Fruit fly (Drosophila melanogaster) whole organism, embryonic: ENCODE measurements around the gene Jhbp14.
A peak's percentile ranks its signal among the peaks of the same experiment; 100 is the strongest.

Source experiments
- B-H1 ChIP-seq: fragments of 200-800 bp; sonication (Bioruptor generic); IDR thresholded peaks from 3 replicates; pipeline ENCODE4 v1.3.6; 2022; ENCODE audit warnings: missing biosample characterization, missing genetic modification characterization
- CG10274 ChIP-seq: fragments of 200-800 bp; sonication (Bioruptor generic); optimal IDR thresholded peaks from 3 replicates; lab custom pipeline; 2017; ENCODE audit warnings: missing biosample characterization, mild to moderate bottlenecking, missing genetic modification characterization
- CG10366 ChIP-seq: fragments of 200-800 bp; sonication (Bioruptor generic); IDR thresholded peaks from 2 replicates; pipeline ENCODE4 v1.3.6; 2022; ENCODE audit warnings: missing biosample characterization, missing genetic modification characterization
- CG10431 ChIP-seq: fragments of 200-800 bp; sonication (Bioruptor generic); optimal IDR thresholded peaks from 3 replicates; lab custom pipeline; 2018; ENCODE audit warnings: missing biosample characterization, mild to moderate bottlenecking, missing genetic modification characterization
- CG11504 ChIP-seq: fragments of 200-800 bp; sonication (Bioruptor generic); optimal IDR thresholded peaks from 3 replicates; lab custom pipeline; 2019; ENCODE audit warnings: missing biosample characterization, mild to moderate bottlenecking, missing genetic modification characterization, moderate library complexity
- CG12104 ChIP-seq: fragments of 200-800 bp; sonication (Bioruptor generic); optimal IDR thresholded peaks from 3 replicates; lab custom pipeline; 2016; ENCODE audit warnings: missing biosample characterization, missing genetic modification characterization
- CG12236 ChIP-seq: fragments of 200-800 bp; sonication (Bioruptor generic); optimal IDR thresholded peaks from 2 replicates; lab custom pipeline; 2016; ENCODE audit warnings: missing biosample characterization, missing genetic modification characterization
- CG13287 ChIP-seq: fragments of 200-800 bp; sonication (Bioruptor generic); IDR thresholded peaks from 2 replicates; pipeline ENCODE4 v1.3.6; 2022; ENCODE audit warnings: missing biosample characterization, missing genetic modification characterization; ENCODE audit not compliant: partially characterized antibody
- CG14667 ChIP-seq: fragments of 200-800 bp; sonication (Bioruptor generic); IDR thresholded peaks from 2 replicates; pipeline ENCODE4 v1.3.6; 2022; ENCODE audit warnings: missing biosample characterization, missing genetic modification characterization
- CG14965 ChIP-seq: fragments of 200-800 bp; sonication (Bioruptor generic); optimal IDR thresholded peaks from 2 replicates; lab custom pipeline; 2016; ENCODE audit warnings: missing biosample characterization, missing genetic modification characterization, borderline replicate concordance
- CG15514 ChIP-seq: fragments of 200-800 bp; sonication (Bioruptor generic); optimal IDR thresholded peaks from 3 replicates; lab custom pipeline; 2017; ENCODE audit warnings: missing biosample characterization, missing genetic modification characterization, mild to moderate bottlenecking, moderate library complexity, missing genetic modification reagents
- CG18262 ChIP-seq: fragments of 200-800 bp; optimal IDR thresholded peaks from 3 replicates; lab custom pipeline; 2019; ENCODE audit warnings: missing biosample characterization, mild to moderate bottlenecking, missing genetic modification characterization, moderate library complexity
- CG2202 ChIP-seq: fragments of 200-800 bp; sonication (Bioruptor generic); optimal IDR thresholded peaks from 2 replicates; lab custom pipeline; 2018; ENCODE audit warnings: missing biosample characterization, mild to moderate bottlenecking, missing genetic modification characterization
- CG32532 ChIP-seq: fragments of 200-800 bp; sonication (Bioruptor generic); IDR thresholded peaks from 2 replicates; pipeline ENCODE4 v1.3.6; 2022; ENCODE audit warnings: missing biosample characterization, missing genetic modification characterization
- CG3281 ChIP-seq: fragments of 200-800 bp; sonication (Bioruptor generic); optimal IDR thresholded peaks from 3 replicates; lab custom pipeline; 2017; ENCODE audit warnings: missing biosample characterization, mild to moderate bottlenecking, missing genetic modification characterization
- CG4360 ChIP-seq: fragments of 200-800 bp; sonication (Bioruptor generic); IDR thresholded peaks from 2 replicates; pipeline ENCODE4 v1.3.6; 2022; ENCODE audit warnings: missing biosample characterization, missing genetic modification characterization
- CG9727 ChIP-seq: fragments of 200-800 bp; sonication (Bioruptor generic); optimal IDR thresholded peaks from 3 replicates; lab custom pipeline; 2017; ENCODE audit warnings: missing biosample characterization, mild to moderate bottlenecking, missing genetic modification characterization
- CTCF ChIP-seq: fragments of 200-800 bp; sonication (Bioruptor generic); optimal IDR thresholded peaks from 2 replicates; lab custom pipeline; 2017; ENCODE audit warnings: missing biosample characterization, mild to moderate bottlenecking, missing genetic modification characterization, moderate library complexity
- Dref ChIP-seq: fragments of 200-800 bp; sonication (Bioruptor generic); IDR thresholded peaks from 2 replicates; pipeline ENCODE4 v1.3.6; 2022; ENCODE audit warnings: missing biosample characterization, missing genetic modification characterization
- E2f1 ChIP-seq: fragments of 200-800 bp; sonication (Bioruptor generic); IDR thresholded peaks from 2 replicates; pipeline ENCODE4 v1.3.6; 2022; ENCODE audit warnings: missing biosample characterization, missing genetic modification characterization
- HLH3B ChIP-seq: fragments of 200-800 bp; sonication (Bioruptor generic); IDR thresholded peaks from 2 replicates; pipeline ENCODE4 v1.3.6; 2022; ENCODE audit warnings: missing biosample characterization, missing genetic modification characterization
- Hr78 ChIP-seq, 2 experiments: fragments of 200-800 bp in 1 of 2; fragments of >200 bp in 1 of 2; sonication (Bioruptor generic) in 1 of 2; optimal IDR thresholded peaks; 2 replicates each; lab custom pipeline; 2017 to 2019; ENCODE audit warnings: missing biosample characterization in 2 of 2, missing genetic modification characterization in 2 of 2, mild to moderate bottlenecking in 1 of 2, moderate library complexity in 1 of 2
- MTF-1 ChIP-seq: fragments of 200-800 bp; sonication (Bioruptor generic); optimal IDR thresholded peaks from 2 replicates; lab custom pipeline; 2018; ENCODE audit warnings: missing biosample characterization, mild to moderate bottlenecking, missing genetic modification characterization, borderline replicate concordance
- Mad ChIP-seq: fragments of 200-800 bp; sonication (Bioruptor generic); optimal IDR thresholded peaks from 2 replicates; lab custom pipeline; 2016; ENCODE audit warnings: missing biosample characterization, missing genetic modification characterization
- NC2α ChIP-seq: fragments of 200-800 bp; sonication (Bioruptor generic); optimal IDR thresholded peaks from 2 replicates; lab custom pipeline; 2016; ENCODE audit warnings: missing biosample characterization, missing genetic modification characterization
- Nf-YA ChIP-seq: fragments of 200-800 bp; sonication (Bioruptor generic); IDR thresholded peaks from 2 replicates; pipeline ENCODE4 v1.3.6; 2022; ENCODE audit warnings: missing biosample characterization, missing genetic modification characterization
- Pdp1 ChIP-seq, 2 experiments: fragments of 200-800 bp; sonication (Bioruptor generic); optimal IDR thresholded peaks; 3 replicates each; lab custom pipeline; 2016; ENCODE audit warnings: missing biosample characterization in 2 of 2, missing genetic modification characterization in 2 of 2, mild to moderate bottlenecking in 1 of 2, moderate library complexity in 1 of 2
- Ravus ChIP-seq: fragments of 200-800 bp; sonication (Bioruptor generic); IDR thresholded peaks from 2 replicates; pipeline ENCODE4 v1.3.6; 2022; ENCODE audit warnings: missing biosample characterization, missing genetic modification characterization
- Stat92E ChIP-seq, 3 experiments: fragments of >200 bp in 2 of 3; fragments of 200-800 bp in 1 of 3; sonication (Bioruptor generic) in 1 of 3; optimal IDR thresholded peaks; 2 replicates each; lab custom pipeline; 2017 to 2019; ENCODE audit warnings: missing biosample characterization in 3 of 3, missing genetic modification characterization in 3 of 3, mild to moderate bottlenecking in 1 of 3, moderate library complexity in 1 of 3
- abd-A ChIP-seq: fragments of 200-800 bp; sonication (Bioruptor generic); optimal IDR thresholded peaks from 3 replicates; lab custom pipeline; 2019; ENCODE audit warnings: missing biosample characterization, mild to moderate bottlenecking, missing genetic modification characterization, moderate library complexity
- al ChIP-seq: fragments of 200-800 bp; sonication (Bioruptor generic); IDR thresholded peaks from 2 replicates; pipeline ENCODE4 v1.3.6; 2022; ENCODE audit warnings: missing biosample characterization, missing genetic modification characterization
- ap ChIP-seq: fragments of 200-800 bp; sonication (Bioruptor generic); IDR thresholded peaks from 2 replicates; pipeline ENCODE4 v1.3.6; 2022; ENCODE audit warnings: missing biosample characterization, missing genetic modification characterization
- cato ChIP-seq: fragments of 200-800 bp; sonication (Bioruptor generic); optimal IDR thresholded peaks from 2 replicates; lab custom pipeline; 2016; ENCODE audit warnings: missing biosample characterization, missing genetic modification characterization, borderline replicate concordance
- chif ChIP-seq, 2 experiments: fragments of 200-800 bp; sonication (Bioruptor generic); optimal IDR thresholded peaks; 3 replicates each; lab custom pipeline; 2016; ENCODE audit warnings: missing biosample characterization in 2 of 2, missing genetic modification characterization in 2 of 2
- esg ChIP-seq: fragments of 200-800 bp; sonication (Bioruptor generic); conservative IDR thresholded peaks from 2 replicates; pipeline ENCODE4 v1.3.6; 2022; ENCODE audit warnings: missing biosample characterization, missing genetic modification characterization
- eve ChIP-seq, 2 experiments: fragments of >200 bp; optimal IDR thresholded peaks; 2 replicates each; lab custom pipeline; 2017; ENCODE audit warnings: missing biosample characterization in 2 of 2, missing genetic modification characterization in 2 of 2
- gem ChIP-seq: fragments of 200-800 bp; sonication (Bioruptor generic); optimal IDR thresholded peaks from 2 replicates; lab custom pipeline; 2019; ENCODE audit warnings: missing biosample characterization, mild to moderate bottlenecking, missing genetic modification characterization, moderate library complexity
- grau ChIP-seq: fragments of 200-800 bp; optimal IDR thresholded peaks from 3 replicates; lab custom pipeline; 2019; ENCODE audit warnings: missing biosample characterization, mild to moderate bottlenecking, missing genetic modification characterization, moderate library complexity
- ind ChIP-seq: fragments of 200-800 bp; sonication (Bioruptor generic); optimal IDR thresholded peaks from 3 replicates; lab custom pipeline; 2016; ENCODE audit warnings: missing biosample characterization, missing genetic modification characterization
- kah ChIP-seq: fragments of 200-800 bp; sonication (Bioruptor generic); optimal IDR thresholded peaks from 2 replicates; lab custom pipeline; 2018; ENCODE audit warnings: missing biosample characterization, mild to moderate bottlenecking, missing genetic modification characterization
- klu ChIP-seq: fragments of 200-800 bp; sonication (Bioruptor generic); IDR thresholded peaks from 2 replicates; pipeline ENCODE4 v1.3.6; 2022; ENCODE audit warnings: missing biosample characterization, missing genetic modification characterization
- nmo ChIP-seq: fragments of 200-800 bp; sonication (Bioruptor generic); optimal IDR thresholded peaks from 2 replicates; lab custom pipeline; 2018; ENCODE audit warnings: missing biosample characterization, mild to moderate bottlenecking, missing genetic modification characterization, moderate library complexity
- onecut ChIP-seq: fragments of 200-800 bp; sonication (Bioruptor generic); IDR thresholded peaks from 2 replicates; pipeline ENCODE4 v1.3.6; 2022; ENCODE audit warnings: missing biosample characterization, missing genetic modification characterization
- pan ChIP-seq, 4 experiments: fragments of >200 bp in 3 of 4; fragments of 200-800 bp in 1 of 4; sonication (Bioruptor generic) in 1 of 4; optimal IDR thresholded peaks in 3 of 4; IDR thresholded peaks in 1 of 4; 2 replicates each; pipeline versions ENCODE4 v1.3.6 to Lab custom; 2017 to 2022; ENCODE audit warnings: missing biosample characterization in 2 of 4, missing genetic modification characterization in 2 of 4, mixed read lengths in 1 of 4
- pita ChIP-seq: fragments of 200-800 bp; sonication (Bioruptor generic); optimal IDR thresholded peaks from 2 replicates; lab custom pipeline; 2017; ENCODE audit warnings: missing biosample characterization, mild to moderate bottlenecking, missing genetic modification characterization
- slbo ChIP-seq: fragments of 200-800 bp; sonication (Bioruptor generic); IDR thresholded peaks from 2 replicates; pipeline ENCODE4 v1.3.6; 2022; ENCODE audit warnings: missing biosample characterization, missing genetic modification characterization
- stwl ChIP-seq: fragments of 200-800 bp; sonication (Bioruptor generic); optimal IDR thresholded peaks from 3 replicates; lab custom pipeline; 2018; ENCODE audit warnings: missing biosample characterization, mild to moderate bottlenecking, missing genetic modification characterization, moderate library complexity
- trh ChIP-seq: fragments of 200-800 bp; sonication (Bioruptor generic); optimal IDR thresholded peaks from 2 replicates; lab custom pipeline; 2016; ENCODE audit warnings: missing biosample characterization, missing genetic modification characterization
- vfl ChIP-seq: fragments of 200-800 bp; sonication (Bioruptor generic); optimal IDR thresholded peaks from 2 replicates; lab custom pipeline; 2016; ENCODE audit warnings: missing biosample characterization, missing genetic modification characterization
- vvl ChIP-seq: fragments of 200-800 bp; sonication (Bioruptor generic); IDR thresholded peaks from 2 replicates; pipeline ENCODE4 v1.3.6; 2022; ENCODE audit warnings: missing biosample characterization, missing genetic modification characterization

Jhbp14 gene

dm6 chr2L:13222225-13222648 is 14.1 kb upstream of the Jhbp14 start, which contains the start of the genes Ski6 and CG16812 (continued):
- no peak for TF ChIP-seq ap
- no peak for TF ChIP-seq CG11504
- peak in 1 of 3 experiments; percentile 8 for TF ChIP-seq Stat92E (GFP tag; optimal IDR thresholded peaks at IDR 0.05; lab: Kevin White, UChicago)
- peak; percentile 34 for TF ChIP-seq cato
- TF ChIP-seq trh (GFP tag; lab: Kevin White, UChicago): peak; percentile 36
- peak; percentile 76 for TF ChIP-seq CG18262 (tag; lab: Kevin White, UChicago)
- peak; percentile 34 for TF ChIP-seq CG12104 (GFP tag; lab: Kevin White, UChicago)
- peak; percentile 68 for TF ChIP-seq E2f1 (GFP tag; lab: Robert Waterston, UW)
- TF ChIP-seq HLH3B (GFP tag; lab: Robert Waterston, UW): peak; percentile 64
- TF ChIP-seq B-H1 (GFP tag; lab: Robert Waterston, UW): peak; percentile 26; the same call in 1 of the 3 replicates
- no peak for TF ChIP-seq CG4360
- TF ChIP-seq chif (GFP tag; optimal IDR thresholded peaks at IDR 0.05; lab: Kevin White, UChicago): peak in 1 of 2 experiments; percentile 15
- peak; percentile 84 for TF ChIP-seq nmo (GFP tag; lab: Kevin White, UChicago)
- TF ChIP-seq CG13287 (GFP tag; lab: Robert Waterston, UW): peak; percentile 65
- peak; percentile 51 for TF ChIP-seq CG15514 (GFP tag; lab: Kevin White, UChicago)
- TF ChIP-seq pan (optimal IDR thresholded peaks at IDR 0.05; lab: Kevin White, UChicago): no peak
- TF ChIP-seq pan (GFP tag; optimal IDR thresholded peaks at IDR 0.05 in 1 of 2, IDR thresholded peaks at IDR 0.05 in 1 of 2): peak in 1 of 2 experiments; percentile 67
- no peak for TF ChIP-seq eve (GFP tag; optimal IDR thresholded peaks at IDR 0.05; lab: Kevin White, UChicago)
- TF ChIP-seq abd-A: no peak
- peak; percentile 58 for TF ChIP-seq al (GFP tag; lab: Robert Waterston, UW)
- TF ChIP-seq CTCF (GFP tag; lab: Kevin White, UChicago): no peak
- peak; percentile 84 for TF ChIP-seq vvl
- peak; percentile 79 for TF ChIP-seq stwl
- TF ChIP-seq CG10431 (GFP tag; lab: Kevin White, UChicago): peak; percentile 40
- no peak; the same call in 1 of the 2 replicates for TF ChIP-seq CG14667 (GFP tag; lab: Robert Waterston, UW)
- TF ChIP-seq onecut: peak; percentile 46
- peak; percentile 43 for TF ChIP-seq esg
- peak; percentile 68 for TF ChIP-seq MTF-1 (GFP tag; lab: Kevin White, UChicago)
- TF ChIP-seq Pdp1 (GFP tag; optimal IDR thresholded peaks at IDR 0.05; lab: Kevin White, UChicago): peak; percentile 42 to 56
- TF ChIP-seq gem: peak; percentile 89
- peak; percentile 72 for TF ChIP-seq ind (GFP tag; lab: Kevin White, UChicago)
- TF ChIP-seq slbo (GFP tag; lab: Robert Waterston, UW): peak; percentile 77
- no peak for TF ChIP-seq pita
- peak; percentile 83 for TF ChIP-seq CG32532 (GFP tag; lab: Robert Waterston, UW)
- TF ChIP-seq Dref: peak; percentile 76
- TF ChIP-seq Mad (GFP tag; lab: Kevin White, UChicago): peak; percentile 32
- peak; percentile 63 for TF ChIP-seq CG9727 (GFP tag; lab: Kevin White, UChicago)
- no peak for TF ChIP-seq NC2α
- no peak for TF ChIP-seq CG10274 (GFP tag; lab: Kevin White, UChicago)
- TF ChIP-seq vfl (GFP tag; lab: Kevin White, UChicago): peak; percentile 10
- TF ChIP-seq Nf-YA (GFP tag; lab: Robert Waterston, UW): 0 out of 2 replicates have a peak, but pooled peaks have one; percentile 4
- peak; percentile 43 for TF ChIP-seq CG2202 (tag; lab: Kevin White, UChicago)
- TF ChIP-seq CG14965 (GFP tag; lab: Kevin White, UChicago): no peak
- TF ChIP-seq klu: peak; percentile 8; the same call in 1 of the 2 replicates
- no peak for TF ChIP-seq CG3281 (GFP tag; lab: Kevin White, UChicago)
- TF ChIP-seq Hr78 (GFP tag; optimal IDR thresholded peaks at IDR 0.05; lab: Kevin White, UChicago): no peak
- peak; percentile 78 for TF ChIP-seq grau (tag; lab: Kevin White, UChicago)
- no peak; the same call in 1 of the 2 replicates for TF ChIP-seq Ravus (GFP tag; lab: Robert Waterston, UW)
- TF ChIP-seq CG12236 (GFP tag; lab: Kevin White, UChicago): no peak
- TF ChIP-seq CG10366 (GFP tag; lab: Robert Waterston, UW): peak; percentile 64
- no peak for TF ChIP-seq kah (GFP tag; lab: Kevin White, UChicago)
